Worm (Caenorhabditis elegans): ENCODE results near the gene gpa-12.
"Not testable (repeated sequence)": the region's sequence is repeated elsewhere in the genome, so short reads cannot be mapped to it uniquely, and the experiment has no call there.

gpa-12 gene

ce11 chrX:9243257-9243656 is at the start of gene gpa-12:
Gene gpa-12 (plus strand): TSS chrX:9243557.
- TF ChIP-seq ceh-6 (GFP tag; optimal IDR thresholded peaks at IDR 0.05) (no peak), C38D4.7 (GFP tag; optimal IDR thresholded peaks at IDR 0.05) (no peak), hlh-6 (tag; optimal IDR thresholded peaks at IDR 0.05) (no peak), ref-2 (tag; optimal IDR thresholded peaks at IDR 0.05) (no peak), ceh-31 (tag; optimal IDR thresholded peaks at IDR 0.05) (no peak), sdc-2 (tag; optimal IDR thresholded peaks at IDR 0.05) (no peak), elt-2 (tag; optimal IDR thresholded peaks at IDR 0.05) (no peak), sox-2 (GFP tag; IDR thresholded peaks at IDR 0.05) (no peak), pros-1 (tag; optimal IDR thresholded peaks at IDR 0.05) (no peak), pat-9 (tag; optimal IDR thresholded peaks at IDR 0.05) (no peak), pha-2 (tag; optimal IDR thresholded peaks at IDR 0.05) (no peak), ceh-19 (GFP tag; optimal IDR thresholded peaks at IDR 0.05) (no peak), ceh-22 (tag; optimal IDR thresholded peaks at IDR 0.05) (no peak), npax-4 (tag; optimal IDR thresholded peaks at IDR 0.05) (no peak), pag-3 (tag; optimal IDR thresholded peaks at IDR 0.05; ENCODE audit: borderline replicate concordance) (no peak), pax-1 (tag; optimal IDR thresholded peaks at IDR 0.05) (no peak), rnt-1 (tag; optimal IDR thresholded peaks at IDR 0.05) (no peak), unc-42 (tag; optimal IDR thresholded peaks at IDR 0.05) (no peak), T23F11.4 (GFP tag; optimal IDR thresholded peaks at IDR 0.05) (no peak), ceh-18 (tag; optimal IDR thresholded peaks at IDR 0.05) (no peak)

- TF ChIP-seq rnt-1 (tag; optimal IDR thresholded peaks at IDR 0.05) (no peak), fkh-6 (tag; optimal IDR thresholded peaks at IDR 0.05) (no peak), zip-5 (tag; optimal IDR thresholded peaks at IDR 0.05) (no peak), ceh-30 (tag; optimal IDR thresholded peaks at IDR 0.05) (no peak), ztf-16 (tag; optimal IDR thresholded peaks at IDR 0.05) (no peak), ceh-34 (tag; optimal IDR thresholded peaks at IDR 0.05) (no peak), ets-4 (tag; optimal IDR thresholded peaks at IDR 0.05) (no peak), madf-2 (tag; optimal IDR thresholded peaks at IDR 0.05) (no peak), pat-9 (tag; optimal IDR thresholded peaks at IDR 0.05) (no peak), hlh-15 (tag; optimal IDR thresholded peaks at IDR 0.05) (no peak), sox-2 (GFP tag; IDR thresholded peaks at IDR 0.05) (no peak), ahr-1 (tag; optimal IDR thresholded peaks at IDR 0.05) (no peak), ref-2 (tag; optimal IDR thresholded peaks at IDR 0.05) (no peak), pha-4 (tag; optimal IDR thresholded peaks at IDR 0.05) (no peak), che-1 (tag; optimal IDR thresholded peaks at IDR 0.05) (no peak), pros-1 (tag; optimal IDR thresholded peaks at IDR 0.05) (no peak), dmd-4 (tag; optimal IDR thresholded peaks at IDR 0.05; ENCODE audit: borderline replicate concordance) (no peak)
These were observed 49.3 kb upstream of the gpa-12 start for ce11 chrX:9194081-9194480.

- TF ChIP-seq pat-9 (tag; optimal IDR thresholded peaks at IDR 0.05) (no peak), pax-1 (tag; optimal IDR thresholded peaks at IDR 0.05) (no peak), lim-6 (tag; optimal IDR thresholded peaks at IDR 0.05) (no peak), T23F11.4 (GFP tag; optimal IDR thresholded peaks at IDR 0.05) (no peak), gmeb-2 (tag; optimal IDR thresholded peaks at IDR 0.05) (no peak)
These were observed 47.8 kb upstream of the gpa-12 start for ce11 chrX:9195375-9196098.

- not testable (repeated sequence) for TF ChIP-seq ceh-48 (tag; optimal IDR thresholded peaks at IDR 0.05); ceh-6 (GFP tag; optimal IDR thresholded peaks at IDR 0.05); sdc-2 (tag; optimal IDR thresholded peaks at IDR 0.05)
These were observed 39.9 kb upstream of the gpa-12 start, which contains the start of gene crb-3 for ce11 chrX:9203468-9203867. Gene crb-3 (plus strand): TSS chrX:9203768.

ce11 chrX:9204986-9205385 is 38.4 kb upstream of the gpa-12 start:
- no peak for TF ChIP-seq ceh-19 (GFP tag; optimal IDR thresholded peaks at IDR 0.05)
- TF ChIP-seq K02D7.2 (tag; optimal IDR thresholded peaks at IDR 0.05): no peak
- no peak for TF ChIP-seq npax-4 (tag; optimal IDR thresholded peaks at IDR 0.05)
- no peak for TF ChIP-seq pat-9 (tag; optimal IDR thresholded peaks at IDR 0.05)
- TF ChIP-seq rnt-1 (tag; optimal IDR thresholded peaks at IDR 0.05): no peak
- no peak for TF ChIP-seq pag-3 (tag; optimal IDR thresholded peaks at IDR 0.05; ENCODE audit: borderline replicate concordance)
- no peak for TF ChIP-seq ceh-45 (GFP tag; IDR thresholded peaks at IDR 0.05)
- no peak for TF ChIP-seq unc-55 (GFP tag; optimal IDR thresholded peaks at IDR 0.05)
- TF ChIP-seq unc-3 (GFP tag; conservative IDR thresholded peaks at IDR 0.05): no peak
- no peak for TF ChIP-seq unc-3 (tag; optimal IDR thresholded peaks at IDR 0.05)
- no peak for TF ChIP-seq lim-6 (tag; optimal IDR thresholded peaks at IDR 0.05)
- no peak for TF ChIP-seq C08G9.2 (tag; optimal IDR thresholded peaks at IDR 0.05)
- TF ChIP-seq fkh-10 (GFP tag; optimal IDR thresholded peaks at IDR 0.05): no peak
- TF ChIP-seq nfya-1 (tag; optimal IDR thresholded peaks at IDR 0.05): no peak
- no peak for TF ChIP-seq ceh-6 (GFP tag; optimal IDR thresholded peaks at IDR 0.05)
- no peak for TF ChIP-seq syd-9 (tag; optimal IDR thresholded peaks at IDR 0.05)
- TF ChIP-seq gmeb-2 (tag; optimal IDR thresholded peaks at IDR 0.05): no peak

All from whole organism, late embryonic.